Comparison of ENCODE assay signal across 1 fruit fly cellular context in the genomic region with DNA sequence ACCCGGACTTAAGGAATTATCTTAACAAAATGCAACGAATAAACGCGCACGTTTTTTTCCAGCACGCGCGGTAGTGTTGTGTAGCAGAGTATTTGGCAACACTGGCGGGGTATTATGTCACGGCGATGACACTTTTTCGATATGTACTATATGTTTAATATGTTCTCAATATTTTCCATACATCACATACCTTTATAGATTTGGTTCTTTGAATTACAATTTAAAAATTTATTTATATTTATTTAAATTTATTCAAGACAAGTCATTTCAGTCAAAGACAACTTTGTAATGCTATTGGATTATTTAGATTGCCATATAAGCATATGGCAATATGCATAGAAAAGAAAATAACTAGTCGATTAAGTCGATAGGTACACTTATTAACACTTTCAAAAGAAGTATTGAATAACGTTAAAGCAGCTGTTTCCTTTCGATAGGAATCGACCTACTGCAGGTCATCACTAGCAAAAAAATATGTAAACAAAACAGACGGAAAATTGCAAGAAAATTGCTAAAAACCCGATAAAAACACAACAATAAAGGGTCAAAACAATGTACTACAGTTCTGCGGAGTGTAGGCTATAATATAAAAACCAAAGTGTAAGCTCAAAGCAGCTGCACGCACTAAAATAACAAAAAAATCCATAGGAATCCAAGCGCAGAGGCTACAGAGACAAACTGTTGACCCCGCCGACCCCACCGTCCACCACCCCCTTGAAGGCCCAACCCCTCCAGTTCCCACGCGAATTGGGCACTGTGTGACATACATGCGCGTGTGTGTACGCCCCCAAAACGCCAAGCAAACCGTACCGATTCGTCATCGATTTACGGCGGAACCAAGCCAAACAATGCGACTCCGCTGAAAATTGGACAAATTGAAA.
TF ChIP-seq lines count a peak whose summit lies in the region.

A gene (minus strand): TSS at position 283 of the 881 bp plus-strand sequence.
A gene (plus strand): TSS at position 462 of the 881 bp plus-strand sequence.

TF ChIP-seq in whole organism, embryonic, 481 proteins besides CTCF, POLR2A, EP300 and RAD21 (continued from another document and continues in another):
- no peak for TF ChIP-seq shn (GFP tag; optimal IDR thresholded peaks at IDR 0.05; lab: Kevin White, UChicago)
- TF ChIP-seq CG11247 (GFP tag; IDR thresholded peaks at IDR 0.05; lab: Robert Waterston, UW), result no peak
- TF ChIP-seq CG6654 (GFP tag; optimal IDR thresholded peaks at IDR 0.05; lab: Kevin White, UChicago), result peak; percentile 22
- no peak for TF ChIP-seq CG17912 (GFP tag; optimal IDR thresholded peaks at IDR 0.05; lab: Kevin White, UChicago)
- no peak for TF ChIP-seq gem (tag; optimal IDR thresholded peaks at IDR 0.05; lab: Kevin White, UChicago)
- TF ChIP-seq CG42726 (GFP tag; IDR thresholded peaks at IDR 0.05; lab: Robert Waterston, UW; ENCODE audit: partially characterized antibody), result no peak
- peak; percentile 19 for TF ChIP-seq CG13624 (GFP tag; optimal IDR thresholded peaks at IDR 0.05; lab: Kevin White, UChicago)
- peak; percentile 2 for TF ChIP-seq CG10274 (GFP tag; optimal IDR thresholded peaks at IDR 0.05; lab: Kevin White, UChicago)
- TF ChIP-seq gsb-n (tag; optimal IDR thresholded peaks at IDR 0.05; lab: Kevin White, UChicago), result peak; percentile 66
- TF ChIP-seq CG9797 (GFP tag; optimal IDR thresholded peaks at IDR 0.05; lab: Kevin White, UChicago), result peak; percentile 21
- no peak for TF ChIP-seq abd-A (tag; optimal IDR thresholded peaks at IDR 0.05; lab: Kevin White, UChicago)
- peak; percentile 57 for TF ChIP-seq Nf-YB (GFP tag; optimal IDR thresholded peaks at IDR 0.05; lab: Kevin White, UChicago)
- peak; percentile 23 for TF ChIP-seq CG2202 (tag; optimal IDR thresholded peaks at IDR 0.05; lab: Kevin White, UChicago)
- TF ChIP-seq tna (GFP tag; IDR thresholded peaks at IDR 0.05; lab: Robert Waterston, UW; ENCODE audit: partially characterized antibody), result no peak
- no peak for TF ChIP-seq H2.0 (GFP tag; IDR thresholded peaks at IDR 0.05; lab: Robert Waterston, UW)
- peak; percentile 83 for TF ChIP-seq nmo (GFP tag; optimal IDR thresholded peaks at IDR 0.05; lab: Kevin White, UChicago)
- TF ChIP-seq CG9727 (GFP tag; optimal IDR thresholded peaks at IDR 0.05; lab: Kevin White, UChicago), result peak; percentile 67
- TF ChIP-seq Sox102F (GFP tag; optimal IDR thresholded peaks at IDR 0.05; lab: Kevin White, UChicago), result peak; percentile 61
- TF ChIP-seq Aef1 (GFP tag; IDR thresholded peaks at IDR 0.05; lab: Robert Waterston, UW), result peak; percentile 39; the same call in 1 of the 3 replicates
- no peak for TF ChIP-seq CG14014 (GFP tag; IDR thresholded peaks at IDR 0.05; lab: Robert Waterston, UW)
- TF ChIP-seq aop (GFP tag; IDR thresholded peaks at IDR 0.05; lab: Robert Waterston, UW), result no peak
- TF ChIP-seq lov (optimal IDR thresholded peaks at IDR 0.05; lab: Kevin White, UChicago), result no peak
- TF ChIP-seq lov (GFP tag; IDR thresholded peaks at IDR 0.05; lab: Robert Waterston, UW), result no peak
- TF ChIP-seq maf-S (GFP tag; optimal IDR thresholded peaks at IDR 0.05; lab: Kevin White, UChicago), result peak; percentile 25
- peak; percentile 61 for TF ChIP-seq CG10654 (GFP tag; optimal IDR thresholded peaks at IDR 0.05; lab: Kevin White, UChicago)
- TF ChIP-seq CG11723 (GFP tag; optimal IDR thresholded peaks at IDR 0.05; lab: Kevin White, UChicago), result peak; percentile 34
- no peak for TF ChIP-seq Dfd (GFP tag; optimal IDR thresholded peaks at IDR 0.05; lab: Kevin White, UChicago)
- TF ChIP-seq CG4820 (GFP tag; optimal IDR thresholded peaks at IDR 0.05; lab: Kevin White, UChicago), result peak; percentile 59
- peak; percentile 46 for TF ChIP-seq tgo (GFP tag; IDR thresholded peaks at IDR 0.05; lab: Robert Waterston, UW)
- TF ChIP-seq Neu2 (GFP tag; optimal IDR thresholded peaks at IDR 0.05; lab: Kevin White, UChicago; ENCODE audit: borderline replicate concordance), result no peak
- peak; percentile 10 for TF ChIP-seq CG11398 (GFP tag; optimal IDR thresholded peaks at IDR 0.05; lab: Kevin White, UChicago)
- TF ChIP-seq CG12155 (GFP tag; optimal IDR thresholded peaks at IDR 0.05; lab: Kevin White, UChicago), result peak; percentile 72
- TF ChIP-seq CG3407 (GFP tag; optimal IDR thresholded peaks at IDR 0.05; lab: Kevin White, UChicago), result peak; percentile 16
- TF ChIP-seq CG4360 (GFP tag; IDR thresholded peaks at IDR 0.05; lab: Robert Waterston, UW), result no peak
- peak; percentile 33 for TF ChIP-seq CG12299 (tag; optimal IDR thresholded peaks at IDR 0.05; lab: Kevin White, UChicago)
- peak; percentile 45 for TF ChIP-seq CG10431 (GFP tag; optimal IDR thresholded peaks at IDR 0.05; lab: Kevin White, UChicago)
- no peak for TF ChIP-seq Sry-β (GFP tag; optimal IDR thresholded peaks at IDR 0.05; lab: Kevin White, UChicago)
- no peak for TF ChIP-seq C15 (GFP tag; IDR thresholded peaks at IDR 0.05; lab: Robert Waterston, UW)
- peak; percentile 70 for TF ChIP-seq Xbp1 (GFP tag; optimal IDR thresholded peaks at IDR 0.05; lab: Kevin White, UChicago)
- TF ChIP-seq CG4707 (GFP tag; optimal IDR thresholded peaks at IDR 0.05; lab: Kevin White, UChicago), result no peak
- peak; percentile 42 for TF ChIP-seq Dp (GFP tag; optimal IDR thresholded peaks at IDR 0.05; lab: Kevin White, UChicago)
- no peak for TF ChIP-seq kah (GFP tag; optimal IDR thresholded peaks at IDR 0.05; lab: Kevin White, UChicago)
- TF ChIP-seq CG2678 (tag; optimal IDR thresholded peaks at IDR 0.05; lab: Kevin White, UChicago), result peak; percentile 82
- peak; percentile 81 for TF ChIP-seq CG12391 (tag; optimal IDR thresholded peaks at IDR 0.05; lab: Kevin White, UChicago)
- TF ChIP-seq esg (GFP tag; conservative IDR thresholded peaks at IDR 0.05; lab: Robert Waterston, UW), result no peak
- peak; percentile 6 for TF ChIP-seq Bteb2 (GFP tag; optimal IDR thresholded peaks at IDR 0.05; lab: Kevin White, UChicago)
- peak; percentile 55; the same call in 2 of the 3 replicates for TF ChIP-seq CG16813 (GFP tag; IDR thresholded peaks at IDR 0.05; lab: Robert Waterston, UW; ENCODE audit: partially characterized antibody)
- peak; percentile 68 for TF ChIP-seq fd3F (GFP tag; optimal IDR thresholded peaks at IDR 0.05; lab: Kevin White, UChicago)
- TF ChIP-seq Blimp-1 (GFP tag; optimal IDR thresholded peaks at IDR 0.05; lab: Kevin White, UChicago), result peak; percentile 59
- TF ChIP-seq CG15696 (tag; optimal IDR thresholded peaks at IDR 0.05; lab: Kevin White, UChicago), result peak; percentile 69
- peak; percentile 49 for TF ChIP-seq CG4328 (GFP tag; optimal IDR thresholded peaks at IDR 0.05; lab: Kevin White, UChicago)
- TF ChIP-seq CG32532 (GFP tag; IDR thresholded peaks at IDR 0.05; lab: Robert Waterston, UW), result peak; percentile 45
- no peak for TF ChIP-seq CG3838 (GFP tag; optimal IDR thresholded peaks at IDR 0.05; lab: Kevin White, UChicago)
- no peak for TF ChIP-seq ac (GFP tag; optimal IDR thresholded peaks at IDR 0.05; lab: Kevin White, UChicago)
- no peak for TF ChIP-seq stc (GFP tag; IDR thresholded peaks at IDR 0.05; lab: Robert Waterston, UW)
- no peak for TF ChIP-seq CG11695 (GFP tag; IDR thresholded peaks at IDR 0.05; lab: Robert Waterston, UW)
- no peak for TF ChIP-seq CG11696 (GFP tag; IDR thresholded peaks at IDR 0.05; lab: Robert Waterston, UW)
- TF ChIP-seq CG9215 (GFP tag; IDR thresholded peaks at IDR 0.05; lab: Robert Waterston, UW), result peak; percentile 60
- no peak; the same call in 1 of the 2 replicates for TF ChIP-seq CG31441 (GFP tag; IDR thresholded peaks at IDR 0.05; lab: Robert Waterston, UW)
- TF ChIP-seq Doc2 (GFP tag; IDR thresholded peaks at IDR 0.05; lab: Robert Waterston, UW), result no peak
- TF ChIP-seq hbn (GFP tag; IDR thresholded peaks at IDR 0.05; lab: Robert Waterston, UW; ENCODE audit: partially characterized antibody), result peak; percentile 40; the same call in 1 of the 2 replicates
- TF ChIP-seq tx (GFP tag; optimal IDR thresholded peaks at IDR 0.05; lab: Kevin White, UChicago), result no peak
- TF ChIP-seq pan (optimal IDR thresholded peaks at IDR 0.05; lab: Kevin White, UChicago), result no peak
- peak in 1 of 2 experiments; percentile 45 for TF ChIP-seq pan (GFP tag; optimal IDR thresholded peaks at IDR 0.05 in 1 of 2, IDR thresholded peaks at IDR 0.05 in 1 of 2)
- no peak for TF ChIP-seq Atf3 (GFP tag; optimal IDR thresholded peaks at IDR 0.05; lab: Kevin White, UChicago)
- peak; percentile 59 for TF ChIP-seq tap (tag; optimal IDR thresholded peaks at IDR 0.05; lab: Kevin White, UChicago)
- no peak for TF ChIP-seq nau (GFP tag; optimal IDR thresholded peaks at IDR 0.05; lab: Kevin White, UChicago)
- TF ChIP-seq prd (optimal IDR thresholded peaks at IDR 0.05; lab: Kevin White, UChicago), result no peak
- no peak; the same call in 2 of the 3 replicates for TF ChIP-seq prd (GFP tag; IDR thresholded peaks at IDR 0.05; lab: Robert Waterston, UW)
- no peak; the same call in none of the 3 replicates for TF ChIP-seq CG17361 (GFP tag; IDR thresholded peaks at IDR 0.05; lab: Robert Waterston, UW)
- no peak for TF ChIP-seq pros (GFP tag; optimal IDR thresholded peaks at IDR 0.05; lab: Kevin White, UChicago)
- peak; percentile 63 for TF ChIP-seq CG18619 (GFP tag; optimal IDR thresholded peaks at IDR 0.05; lab: Kevin White, UChicago)
- peak; percentile 94 for TF ChIP-seq stwl (tag; optimal IDR thresholded peaks at IDR 0.05; lab: Kevin White, UChicago)
- TF ChIP-seq CG31365 (tag; optimal IDR thresholded peaks at IDR 0.05; lab: Kevin White, UChicago), result no peak
- peak; percentile 80; the same call in 1 of the 3 replicates for TF ChIP-seq CG34422 (GFP tag; IDR thresholded peaks at IDR 0.05; lab: Robert Waterston, UW)
- TF ChIP-seq Lim3 (GFP tag; IDR thresholded peaks at IDR 0.05; lab: Robert Waterston, UW), result no peak
- no peak for TF ChIP-seq CG12071 (GFP tag; optimal IDR thresholded peaks at IDR 0.05; lab: Kevin White, UChicago)
- peak; percentile 90 for TF ChIP-seq sug (tag; optimal IDR thresholded peaks at IDR 0.05; lab: Kevin White, UChicago)
- TF ChIP-seq CG2116 (GFP tag; optimal IDR thresholded peaks at IDR 0.05; lab: Kevin White, UChicago), result peak; percentile 72
- 0 out of 2 replicates have a peak, but pooled peaks have one; percentile 11 for TF ChIP-seq sob (GFP tag; IDR thresholded peaks at IDR 0.05; lab: Robert Waterston, UW)
- no peak for TF ChIP-seq CG12219 (GFP tag; optimal IDR thresholded peaks at IDR 0.05; lab: Kevin White, UChicago)
- TF ChIP-seq CG11093 (GFP tag; IDR thresholded peaks at IDR 0.05; lab: Robert Waterston, UW), result no peak
- TF ChIP-seq gfzf (GFP tag; optimal IDR thresholded peaks at IDR 0.05; lab: Kevin White, UChicago), result no peak
- TF ChIP-seq az2 (GFP tag; optimal IDR thresholded peaks at IDR 0.05; lab: Kevin White, UChicago), result peak; percentile 51
- TF ChIP-seq Tbp (GFP tag; optimal IDR thresholded peaks at IDR 0.05; lab: Kevin White, UChicago), result no peak
- peak in 1 of 2 experiments; percentile 38 for TF ChIP-seq Eip74EF (GFP tag; optimal IDR thresholded peaks at IDR 0.05; lab: Kevin White, UChicago)
- no peak for TF ChIP-seq mld (GFP tag; IDR thresholded peaks at IDR 0.05; lab: Robert Waterston, UW; ENCODE audit: partially characterized antibody)
- peak; percentile 47 for TF ChIP-seq MESR4 (GFP tag; optimal IDR thresholded peaks at IDR 0.05; lab: Kevin White, UChicago)
- peak; percentile 67 for TF ChIP-seq tin (GFP tag; optimal IDR thresholded peaks at IDR 0.05; lab: Kevin White, UChicago)
- TF ChIP-seq CG1602 (GFP tag; optimal IDR thresholded peaks at IDR 0.05; lab: Kevin White, UChicago), result peak; percentile 64
- TF ChIP-seq crp (GFP tag; optimal IDR thresholded peaks at IDR 0.05; lab: Kevin White, UChicago), result peak in 1 of 2 experiments; percentile 80
- TF ChIP-seq YL-1 (GFP tag; optimal IDR thresholded peaks at IDR 0.05; lab: Kevin White, UChicago), result peak; percentile 76
- no peak for TF ChIP-seq btn (GFP tag; optimal IDR thresholded peaks at IDR 0.05; lab: Kevin White, UChicago)
- no peak for TF ChIP-seq CG7987 (GFP tag; optimal IDR thresholded peaks at IDR 0.05; lab: Kevin White, UChicago)
- no peak for TF ChIP-seq D (optimal IDR thresholded peaks at IDR 0.05; lab: Kevin White, UChicago)
- TF ChIP-seq D (GFP tag; optimal IDR thresholded peaks at IDR 0.05; lab: Kevin White, UChicago), result peak; percentile 53
- TF ChIP-seq CG13894 (tag; optimal IDR thresholded peaks at IDR 0.05; lab: Kevin White, UChicago), result peak; percentile 71
- peak; percentile 33; the same call in 1 of the 2 replicates for TF ChIP-seq ato (GFP tag; IDR thresholded peaks at IDR 0.05; lab: Robert Waterston, UW; ENCODE audit: partially characterized antibody)
- peak; percentile 72 for TF ChIP-seq BEAF-32 (GFP tag; optimal IDR thresholded peaks at IDR 0.05; lab: Kevin White, UChicago)
- TF ChIP-seq NK7.1 (GFP tag; optimal IDR thresholded peaks at IDR 0.05; lab: Kevin White, UChicago), result peak; percentile 3
- TF ChIP-seq HmgZ (tag; optimal IDR thresholded peaks at IDR 0.05; lab: Kevin White, UChicago), result no peak
- no peak for TF ChIP-seq CG17186 (GFP tag; optimal IDR thresholded peaks at IDR 0.05; lab: Kevin White, UChicago)
- peak; percentile 26 for TF ChIP-seq jumu (GFP tag; optimal IDR thresholded peaks at IDR 0.05; lab: Kevin White, UChicago)
- no peak for TF ChIP-seq cad (GFP tag; optimal IDR thresholded peaks at IDR 0.05; lab: Kevin White, UChicago)
- TF ChIP-seq en (GFP tag; optimal IDR thresholded peaks at IDR 0.05; lab: Kevin White, UChicago), result no peak
- TF ChIP-seq CG9876 (GFP tag; optimal IDR thresholded peaks at IDR 0.05; lab: Kevin White, UChicago), result no peak
- peak; percentile 27 for TF ChIP-seq Usf (GFP tag; optimal IDR thresholded peaks at IDR 0.05; lab: Kevin White, UChicago)
- peak; percentile 8 for TF ChIP-seq Hand (GFP tag; optimal IDR thresholded peaks at IDR 0.05; lab: Kevin White, UChicago)
- no peak for TF ChIP-seq toy (GFP tag; IDR thresholded peaks at IDR 0.05; lab: Robert Waterston, UW)
- peak; percentile 56 for TF ChIP-seq CG10979 (tag; optimal IDR thresholded peaks at IDR 0.05; lab: Kevin White, UChicago)
- peak; percentile 99 for TF ChIP-seq crol (GFP tag; IDR thresholded peaks at IDR 0.05; lab: Robert Waterston, UW)
- TF ChIP-seq dpn (GFP tag; optimal IDR thresholded peaks at IDR 0.05; lab: Kevin White, UChicago), result peak; percentile 24 to 63
- TF ChIP-seq phol (tag; optimal IDR thresholded peaks at IDR 0.05; lab: Kevin White, UChicago), result peak; percentile 77
- TF ChIP-seq dati (GFP tag; IDR thresholded peaks at IDR 0.05; lab: Robert Waterston, UW), result no peak
- TF ChIP-seq schlank (tag; optimal IDR thresholded peaks at IDR 0.05; lab: Kevin White, UChicago), result peak; percentile 35
- TF ChIP-seq CoRest (tag; optimal IDR thresholded peaks at IDR 0.05; lab: Kevin White, UChicago), result peak; percentile 86
- peak; percentile 69 for TF ChIP-seq CG4424 (GFP tag; optimal IDR thresholded peaks at IDR 0.05; lab: Kevin White, UChicago)
- peak; percentile 45 for TF ChIP-seq CG10462 (GFP tag; optimal IDR thresholded peaks at IDR 0.05; lab: Kevin White, UChicago)
- no peak for TF ChIP-seq pfk (GFP tag; optimal IDR thresholded peaks at IDR 0.05; lab: Kevin White, UChicago)
- TF ChIP-seq CG9932 (GFP tag; IDR thresholded peaks at IDR 0.05; lab: Robert Waterston, UW), result peak; percentile 82
